Fruit fly (Drosophila melanogaster) whole organism, embryonic: Measurements from ENCODE around the gene Ir87a.

Experiments
- CG10321 ChIP-seq: fragments of 200-800 bp; sonication (Bioruptor generic); IDR thresholded peaks from 2 replicates; pipeline ENCODE4 v1.3.6; 2022; ENCODE audit warnings: missing biosample characterization, missing genetic modification characterization
- CG11723 ChIP-seq: fragments of 200-800 bp; sonication (Bioruptor generic); optimal IDR thresholded peaks from 2 replicates; lab custom pipeline; 2017; ENCODE audit warnings: missing biosample characterization, mild to moderate bottlenecking, missing genetic modification characterization
- CG15696 ChIP-seq: fragments of 200-800 bp; sonication (Bioruptor generic); optimal IDR thresholded peaks from 2 replicates; lab custom pipeline; 2019; ENCODE audit warnings: missing biosample characterization, mild to moderate bottlenecking, missing genetic modification characterization, moderate library complexity
- CG1602 ChIP-seq: fragments of 200-800 bp; sonication (Bioruptor generic); optimal IDR thresholded peaks from 3 replicates; lab custom pipeline; 2016; ENCODE audit warnings: missing biosample characterization, missing genetic modification characterization
- CG17328 ChIP-seq: fragments of 200-800 bp; sonication (Bioruptor generic); IDR thresholded peaks from 2 replicates; pipeline ENCODE4 v1.3.6; 2022; ENCODE audit warnings: missing biosample characterization, missing genetic modification characterization
- CG18262 ChIP-seq: fragments of 200-800 bp; optimal IDR thresholded peaks from 3 replicates; lab custom pipeline; 2019; ENCODE audit warnings: missing biosample characterization, mild to moderate bottlenecking, missing genetic modification characterization, moderate library complexity
- CG18599 ChIP-seq: fragments of 200-800 bp; sonication (Bioruptor generic); optimal IDR thresholded peaks from 3 replicates; lab custom pipeline; 2017; ENCODE audit warnings: missing biosample characterization, missing genetic modification characterization, mild to moderate bottlenecking, moderate library complexity, missing genetic modification reagents
- CG30403 ChIP-seq: fragments of 200-800 bp; sonication (Bioruptor generic); optimal IDR thresholded peaks from 3 replicates; lab custom pipeline; 2016; ENCODE audit warnings: missing biosample characterization, missing genetic modification characterization
- CG3281 ChIP-seq: fragments of 200-800 bp; sonication (Bioruptor generic); optimal IDR thresholded peaks from 3 replicates; lab custom pipeline; 2017; ENCODE audit warnings: missing biosample characterization, mild to moderate bottlenecking, missing genetic modification characterization
- CG34224 ChIP-seq: fragments of 200-800 bp; sonication (Bioruptor generic); IDR thresholded peaks from 3 replicates; pipeline ENCODE4 v1.3.6; 2022; ENCODE audit warnings: missing biosample characterization, missing genetic modification characterization; ENCODE audit not compliant: partially characterized antibody
- CG3847 ChIP-seq: fragments of 200-800 bp; sonication (Bioruptor generic); IDR thresholded peaks from 2 replicates; pipeline ENCODE4 v1.3.6; 2022; ENCODE audit warnings: missing biosample characterization, missing genetic modification characterization
- CG6683 ChIP-seq: fragments of 200-800 bp; sonication (Bioruptor generic); optimal IDR thresholded peaks from 2 replicates; lab custom pipeline; 2017; ENCODE audit warnings: missing biosample characterization, mild to moderate bottlenecking, missing genetic modification characterization, missing genetic modification reagents
- CG6854 ChIP-seq: fragments of 200-800 bp; sonication (Bioruptor generic); optimal IDR thresholded peaks from 3 replicates; lab custom pipeline; 2017; ENCODE audit warnings: missing biosample characterization, mild to moderate bottlenecking, missing genetic modification characterization
- Dek ChIP-seq: fragments of 200-800 bp; sonication (Bioruptor generic); optimal IDR thresholded peaks from 3 replicates; lab custom pipeline; 2019; ENCODE audit warnings: missing biosample characterization, mild to moderate bottlenecking, missing genetic modification characterization, moderate library complexity
- Doc3 ChIP-seq: fragments of 200-800 bp; sonication (Bioruptor generic); IDR thresholded peaks from 3 replicates; pipeline ENCODE4 v1.3.6; 2022; ENCODE audit warnings: missing biosample characterization, missing genetic modification characterization; ENCODE audit not compliant: partially characterized antibody
- Dp ChIP-seq: fragments of 200-800 bp; sonication (Bioruptor generic); optimal IDR thresholded peaks from 2 replicates; lab custom pipeline; 2018; ENCODE audit warnings: missing biosample characterization, mild to moderate bottlenecking, missing genetic modification characterization, moderate library complexity
- HHEX ChIP-seq: fragments of 200-800 bp; sonication (Bioruptor generic); optimal IDR thresholded peaks from 3 replicates; lab custom pipeline; 2017; ENCODE audit warnings: missing biosample characterization, mild to moderate bottlenecking, missing genetic modification characterization, missing genetic modification reagents
- HLH3B ChIP-seq: fragments of 200-800 bp; sonication (Bioruptor generic); IDR thresholded peaks from 2 replicates; pipeline ENCODE4 v1.3.6; 2022; ENCODE audit warnings: missing biosample characterization, missing genetic modification characterization
- Myb ChIP-seq: fragments of 200-800 bp; sonication (Bioruptor generic); optimal IDR thresholded peaks from 2 replicates; lab custom pipeline; 2016; ENCODE audit warnings: missing biosample characterization, missing genetic modification characterization
- Opbp ChIP-seq: fragments of 200-800 bp; sonication (Bioruptor generic); IDR thresholded peaks from 3 replicates; pipeline ENCODE4 v1.3.6; 2022; ENCODE audit warnings: missing biosample characterization, missing genetic modification characterization; ENCODE audit not compliant: partially characterized antibody
- Spps ChIP-seq: fragments of 200-800 bp; sonication (Bioruptor generic); optimal IDR thresholded peaks from 2 replicates; lab custom pipeline; 2018; ENCODE audit warnings: missing biosample characterization, mild to moderate bottlenecking, missing genetic modification characterization
- Taf1 ChIP-seq: fragments of 200-800 bp; sonication (Bioruptor generic); IDR thresholded peaks from 2 replicates; pipeline ENCODE4 v1.3.6; 2022; ENCODE audit warnings: missing biosample characterization, missing genetic modification characterization
- az2 ChIP-seq: fragments of 200-800 bp; sonication (Bioruptor generic); optimal IDR thresholded peaks from 3 replicates; lab custom pipeline; 2016; ENCODE audit warnings: missing biosample characterization, missing genetic modification characterization
- bsh ChIP-seq, 2 experiments: fragments of 200-800 bp; sonication (Bioruptor generic); optimal IDR thresholded peaks; 2 replicates each; lab custom pipeline; 2017 to 2018; ENCODE audit warnings: mild to moderate bottlenecking in 2 of 2, missing biosample characterization in 2 of 2, missing genetic modification characterization in 2 of 2, moderate library complexity in 1 of 2
- crc ChIP-seq: fragments of 200-800 bp; sonication (Bioruptor generic); optimal IDR thresholded peaks from 2 replicates; lab custom pipeline; 2016; ENCODE audit warnings: missing biosample characterization, missing genetic modification characterization
- dpn ChIP-seq, 2 experiments: fragments of 200-800 bp; sonication (Bioruptor generic); optimal IDR thresholded peaks; 3 replicates each; lab custom pipeline; 2016; ENCODE audit warnings: missing biosample characterization in 2 of 2, missing genetic modification characterization in 2 of 2
- ems ChIP-seq: fragments of 200-800 bp; sonication (Bioruptor generic); optimal IDR thresholded peaks from 3 replicates; lab custom pipeline; 2016; ENCODE audit warnings: missing biosample characterization, missing genetic modification characterization
- fru ChIP-seq: fragments of >200 bp; optimal IDR thresholded peaks from 2 replicates; lab custom pipeline; 2017
- fu2 ChIP-seq: fragments of 200-800 bp; sonication (Bioruptor generic); optimal IDR thresholded peaks from 2 replicates; lab custom pipeline; 2016; ENCODE audit warnings: missing biosample characterization, missing genetic modification characterization
- h ChIP-seq: fragments of >200 bp; optimal IDR thresholded peaks from 2 replicates; lab custom pipeline; 2017
- hb ChIP-seq: fragments of 200-800 bp; sonication (Bioruptor generic); IDR thresholded peaks from 3 replicates; pipeline ENCODE4 v1.3.6; 2022; ENCODE audit warnings: missing biosample characterization, missing genetic modification characterization; ENCODE audit not compliant: partially characterized antibody
- her ChIP-seq: fragments of 200-800 bp; sonication (Bioruptor generic); optimal IDR thresholded peaks from 2 replicates; lab custom pipeline; 2016; ENCODE audit warnings: missing biosample characterization, missing genetic modification characterization
- lilli ChIP-seq: fragments of 200-800 bp; sonication (Bioruptor generic); optimal IDR thresholded peaks from 3 replicates; lab custom pipeline; 2016; ENCODE audit warnings: missing biosample characterization, missing genetic modification characterization
- onecut ChIP-seq: fragments of 200-800 bp; sonication (Bioruptor generic); IDR thresholded peaks from 2 replicates; pipeline ENCODE4 v1.3.6; 2022; ENCODE audit warnings: missing biosample characterization, missing genetic modification characterization
- pum ChIP-seq: fragments of 200-800 bp; sonication (Bioruptor generic); optimal IDR thresholded peaks from 2 replicates; lab custom pipeline; 2016; ENCODE audit warnings: missing biosample characterization, missing genetic modification characterization
- scrt ChIP-seq: fragments of 200-800 bp; sonication (Bioruptor generic); optimal IDR thresholded peaks from 2 replicates; lab custom pipeline; 2018; ENCODE audit warnings: missing biosample characterization, mild to moderate bottlenecking, missing genetic modification characterization, moderate library complexity
- sim ChIP-seq: fragments of 200-800 bp; sonication (Bioruptor generic); IDR thresholded peaks from 2 replicates; pipeline ENCODE4 v1.3.6; 2022; ENCODE audit warnings: missing biosample characterization, missing genetic modification characterization
- slp2 ChIP-seq: fragments of 200-800 bp; sonication (Bioruptor generic); optimal IDR thresholded peaks from 2 replicates; lab custom pipeline; 2016; ENCODE audit warnings: missing biosample characterization, missing genetic modification characterization
- so ChIP-seq: fragments of 200-800 bp; sonication (Bioruptor generic); IDR thresholded peaks from 3 replicates; pipeline ENCODE4 v1.3.6; 2022; ENCODE audit warnings: missing biosample characterization, missing genetic modification characterization
- stc ChIP-seq: fragments of 200-800 bp; sonication (Bioruptor generic); IDR thresholded peaks from 2 replicates; pipeline ENCODE4 v1.3.6; 2022; ENCODE audit warnings: missing biosample characterization, missing genetic modification characterization
- twi ChIP-seq: fragments of 200-800 bp; optimal IDR thresholded peaks from 2 replicates; lab custom pipeline; 2019; ENCODE audit warnings: missing biosample characterization, mild to moderate bottlenecking, missing genetic modification characterization, moderate library complexity
- z ChIP-seq: fragments of 200-800 bp; sonication (Bioruptor generic); IDR thresholded peaks from 3 replicates; pipeline ENCODE4 v1.3.6; 2022; ENCODE audit warnings: missing biosample characterization, missing genetic modification characterization

The Ir87a gene

DNA sequence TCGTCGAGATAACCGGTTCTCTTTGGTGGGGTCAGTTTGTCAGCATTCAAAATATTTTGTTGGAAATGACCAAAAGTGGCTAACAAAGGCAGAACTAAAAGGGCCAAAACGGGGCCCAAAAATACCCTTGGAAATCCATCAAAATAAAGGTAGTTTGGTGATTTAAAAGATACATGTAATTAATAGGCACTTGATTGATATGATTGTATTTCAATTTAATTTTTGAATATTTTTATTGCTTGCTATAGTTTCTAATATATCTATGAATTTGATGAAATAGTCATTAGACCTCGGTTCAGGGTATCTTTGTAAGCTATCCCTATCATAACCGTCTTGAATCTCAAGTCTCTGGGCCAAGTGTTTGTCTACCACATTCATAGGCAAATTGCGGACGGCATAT is 33.9 kb downstream of the Ir87a start (continued):
- TF ChIP-seq ems (peak; percentile 12), dpn (GFP tag; optimal IDR thresholded peaks at IDR 0.05; lab: Kevin White, UChicago) (peak; percentile 61 to 70), CG1602 (GFP tag; lab: Kevin White, UChicago) (peak; percentile 49), fru (lab: Kevin White, UChicago) (no peak), h (no peak), CG3847 (GFP tag; lab: Robert Waterston, UW) (peak; percentile 61; the same call in 1 of the 2 replicates), CG6854 (GFP tag; lab: Kevin White, UChicago) (peak; percentile 35), CG10321 (GFP tag; lab: Robert Waterston, UW) (no peak), CG18599 (peak; percentile 71), onecut (GFP tag; lab: Robert Waterston, UW) (peak; percentile 31; the same call in 1 of the 2 replicates), Spps (tag; lab: Kevin White, UChicago) (peak; percentile 39), slp2 (GFP tag; lab: Kevin White, UChicago) (no peak), her (GFP tag; lab: Kevin White, UChicago) (no peak), az2 (GFP tag; lab: Kevin White, UChicago) (peak; percentile 26), HHEX (GFP tag; lab: Kevin White, UChicago) (peak; percentile 46), Opbp (GFP tag; lab: Robert Waterston, UW) (no peak), CG3281 (GFP tag; lab: Kevin White, UChicago) (peak; percentile 73), Taf1 (GFP tag; lab: Robert Waterston, UW) (peak; percentile 87), sim (GFP tag; lab: Robert Waterston, UW) (no peak), crc (GFP tag; lab: Kevin White, UChicago) (peak; percentile 16), pum (peak; percentile 33), Myb (GFP tag; lab: Kevin White, UChicago) (peak; percentile 1), lilli (GFP tag; lab: Kevin White, UChicago) (peak; percentile 82), HLH3B (peak; percentile 75), fu2 (GFP tag; lab: Kevin White, UChicago) (peak; percentile 23), z (no peak), CG18262 (tag; lab: Kevin White, UChicago) (peak; percentile 79), Dp (GFP tag; lab: Kevin White, UChicago) (no peak), CG6683 (GFP tag; lab: Kevin White, UChicago) (peak; percentile 24), Doc3 (GFP tag; lab: Robert Waterston, UW) (no peak), CG15696 (tag; lab: Kevin White, UChicago) (no peak), stc (GFP tag; lab: Robert Waterston, UW) (peak; percentile 73), CG30403 (peak; percentile 78), so (GFP tag; lab: Robert Waterston, UW) (peak; percentile 73), scrt (GFP tag; lab: Kevin White, UChicago) (peak; percentile 57), hb (GFP tag; lab: Robert Waterston, UW) (no peak), Dek (tag; lab: Kevin White, UChicago) (peak; percentile 75), twi (tag; lab: Kevin White, UChicago) (peak; percentile 10), CG34224 (GFP tag; lab: Robert Waterston, UW) (no peak), bsh (GFP tag; optimal IDR thresholded peaks at IDR 0.05; lab: Kevin White, UChicago) (peak in 1 of 2 experiments; percentile 78), CG17328 (GFP tag; lab: Robert Waterston, UW) (peak; percentile 47; the same call in 1 of the 2 replicates), CG11723 (GFP tag; lab: Kevin White, UChicago) (peak; percentile 18)
